Worm (Caenorhabditis elegans) whole organism, L4 larva: ENCODE results near the gene tre-4.
A peak's percentile ranks its signal among the peaks of the same experiment; 100 is the strongest.
"Not testable (repeated sequence)": the region's sequence is repeated elsewhere in the genome, so short reads cannot be mapped to it uniquely, and the experiment has no call there.

Experiments used
- F10B5.3 ChIP-seq: sonication (generic microtip); optimal IDR thresholded peaks from 2 replicates; lab custom pipeline; 2016; ENCODE audit warnings: mild to moderate bottlenecking, missing genetic modification characterization, missing compliant biosample characterization
- F37D6.2 ChIP-seq: sonication (generic microtip); optimal IDR thresholded peaks from 2 replicates; lab custom pipeline; 2016; ENCODE audit warnings: mild to moderate bottlenecking, missing genetic modification characterization, missing compliant biosample characterization
- ZK337.2 ChIP-seq: fragments of 200-800 bp; sonication (Bioruptor generic); IDR thresholded peaks from 2 replicates; pipeline ENCODE4 v1.3.6; 2022; ENCODE audit warnings: missing genetic modification reagents, missing genetic modification characterization, missing compliant biosample characterization
- aha-1 ChIP-seq: fragments of 150-350 bp; peaks from one replicate; lab custom pipeline; 2014; ENCODE audit warnings: missing biosample characterization, missing genetic modification characterization
- aly-2 ChIP-seq: sonication (generic microtip); optimal IDR thresholded peaks from 2 replicates; lab custom pipeline; 2018; ENCODE audit warnings: missing biosample characterization, missing genetic modification characterization
- attf-4 ChIP-seq: sonication (generic microtip); optimal IDR thresholded peaks from 3 replicates; lab custom pipeline; 2017; ENCODE audit warnings: missing biosample characterization, missing genetic modification characterization
- ceh-44 ChIP-seq: fragments of 200-800 bp; sonication (Bioruptor generic); IDR thresholded peaks from 2 replicates; pipeline ENCODE4 v1.3.6; 2022; ENCODE audit warnings: missing genetic modification reagents, missing genetic modification characterization, missing compliant biosample characterization
- daf-12 ChIP-seq: fragments of 150-350 bp; optimal IDR thresholded peaks from 2 replicates; lab custom pipeline; 2014; ENCODE audit warnings: missing biosample characterization, missing genetic modification reagents, missing genetic modification characterization
- daf-16 ChIP-seq, 3 experiments: sonication (generic microtip); optimal IDR thresholded peaks; 2 replicates each; lab custom pipeline; 2016 to 2017; ENCODE audit warnings: missing genetic modification characterization in 3 of 3, missing genetic modification reagents in 3 of 3, mild to moderate bottlenecking in 2 of 3, missing compliant biosample characterization in 2 of 3, missing biosample characterization in 1 of 3, moderate library complexity in 1 of 3
- egl-43 ChIP-seq: fragments of 200-800 bp; sonication (Bioruptor generic); IDR thresholded peaks from 2 replicates; pipeline ENCODE4 v1.3.6; 2022; ENCODE audit warnings: missing genetic modification reagents, missing genetic modification characterization, missing compliant biosample characterization
- fos-1 ChIP-seq: fragments of 150-350 bp; optimal IDR thresholded peaks from 2 replicates; lab custom pipeline; 2014; ENCODE audit warnings: missing biosample characterization, missing genetic modification characterization
- hif-1 ChIP-seq, 2 experiments: sonication (generic microtip); optimal IDR thresholded peaks; 2 replicates each; lab custom pipeline; 2016 to 2017; ENCODE audit warnings: missing compliant biosample characterization in 2 of 2, missing genetic modification characterization in 2 of 2, missing genetic modification reagents in 2 of 2, missing genotype in 2 of 2, mild to moderate bottlenecking in 1 of 2
- lin-15B ChIP-seq: fragments of 150-350 bp; sonication (generic microtip); optimal IDR thresholded peaks from 3 replicates; lab custom pipeline; 2014; ENCODE audit warnings: missing biosample characterization, missing genetic modification characterization
- lir-3 ChIP-seq: sonication (generic microtip); optimal IDR thresholded peaks from 2 replicates; lab custom pipeline; 2016; ENCODE audit warnings: mild to moderate bottlenecking, missing genetic modification characterization, missing compliant biosample characterization
- mdl-1 ChIP-seq, 2 experiments: fragments of 150-350 bp in 1 of 2; sonication (generic microtip) in 1 of 2; optimal IDR thresholded peaks; 2 replicates each; lab custom pipeline; 2014 to 2017; ENCODE audit warnings: missing biosample characterization in 2 of 2, missing genetic modification characterization in 2 of 2
- mxl-3 ChIP-seq: fragments of 200-800 bp; sonication (Bioruptor generic); optimal IDR thresholded peaks from 2 replicates; lab custom pipeline; 2018; ENCODE audit warnings: mild to moderate bottlenecking, missing genetic modification characterization, missing compliant biosample characterization
- nhr-10 ChIP-seq: fragments of 150-350 bp; optimal IDR thresholded peaks from 2 replicates; lab custom pipeline; 2014; ENCODE audit warnings: missing biosample characterization, missing genetic modification characterization
- nhr-11 ChIP-seq: fragments of 150-350 bp; optimal IDR thresholded peaks from 2 replicates; lab custom pipeline; 2014; ENCODE audit warnings: missing biosample characterization, missing genetic modification characterization
- nhr-111 ChIP-seq: fragments of 200-800 bp; sonication (Bioruptor generic); optimal IDR thresholded peaks from 2 replicates; lab custom pipeline; 2018; ENCODE audit warnings: mild to moderate bottlenecking, missing genetic modification characterization, missing compliant biosample characterization
- nhr-25 ChIP-seq: sonication (generic microtip); optimal IDR thresholded peaks from 2 replicates; lab custom pipeline; 2017; ENCODE audit warnings: missing genetic modification characterization, mild to moderate bottlenecking, missing compliant biosample characterization, antibody characterized with exemption, moderate library complexity, borderline replicate concordance; ENCODE audit not compliant: insufficient read depth
- nhr-48 ChIP-seq: sonication (generic microtip); optimal IDR thresholded peaks from 2 replicates; lab custom pipeline; 2016; ENCODE audit warnings: mild to moderate bottlenecking, missing genetic modification characterization, missing compliant biosample characterization
- php-3 ChIP-seq: fragments of 200-800 bp; sonication (Bioruptor generic); IDR thresholded peaks from 2 replicates; pipeline ENCODE4 v1.3.6; 2022; ENCODE audit warnings: missing genetic modification reagents, missing genetic modification characterization, missing compliant biosample characterization
- rbr-2 ChIP-seq: sonication (generic microtip); optimal IDR thresholded peaks from 2 replicates; lab custom pipeline; 2016; ENCODE audit warnings: missing genotype, missing genetic modification characterization, missing compliant biosample characterization
- snpc-4 ChIP-seq: fragments of 150-350 bp; optimal IDR thresholded peaks from 2 replicates; lab custom pipeline; 2014; ENCODE audit warnings: missing biosample characterization, missing genetic modification characterization
- spr-1 ChIP-seq: sonication (generic microtip); optimal IDR thresholded peaks from 2 replicates; lab custom pipeline; 2016; ENCODE audit warnings: mild to moderate bottlenecking, missing genetic modification characterization, missing compliant biosample characterization
- zfp-2 ChIP-seq: sonication (generic microtip); optimal IDR thresholded peaks from 2 replicates; lab custom pipeline; 2016; ENCODE audit warnings: mild to moderate bottlenecking, missing genetic modification characterization, missing compliant biosample characterization
- ztf-11 ChIP-seq: fragments of 150-350 bp; optimal IDR thresholded peaks from 2 replicates; lab custom pipeline; 2014; ENCODE audit warnings: missing biosample characterization, missing genetic modification characterization
- ztf-7 ChIP-seq: fragments of 150-350 bp; optimal IDR thresholded peaks from 2 replicates; lab custom pipeline; 2014; ENCODE audit warnings: missing biosample characterization, missing genetic modification characterization

The tre-4 gene

DNA sequence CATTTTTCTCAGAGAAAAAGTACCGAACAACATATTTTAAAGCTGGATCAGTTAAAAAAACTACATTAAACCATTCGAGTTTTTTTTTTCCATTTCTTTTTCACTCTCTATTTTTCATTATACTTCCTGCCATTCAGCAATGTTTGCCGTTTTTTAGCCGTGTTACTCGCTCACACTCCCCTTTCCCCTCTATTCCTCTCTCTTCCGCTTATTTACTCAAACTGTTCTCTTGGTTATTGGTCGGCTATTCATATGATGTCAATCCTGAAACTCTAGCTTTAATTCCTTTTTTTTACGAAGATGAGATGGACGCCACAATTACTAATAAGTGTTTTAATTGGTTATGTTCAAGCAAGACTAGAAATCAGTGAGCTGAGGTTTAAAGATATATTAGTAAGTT lies at the start of gene tre-4:
tre-4 (plus strand) TSS at position 301 of the 400 bp plus-strand sequence.
- TF ChIP-seq nhr-11 (tag; lab: Kevin White, UChicago) (no peak), daf-12 (tag; lab: Kevin White, UChicago) (no peak), zfp-2 (tag; lab: Kevin White, UChicago) (no peak), ztf-11 (tag; lab: Kevin White, UChicago) (no peak), lin-15B (tag; lab: Kevin White, UChicago) (no peak), nhr-48 (tag; lab: Kevin White, UChicago) (no peak), rbr-2 (tag; lab: Kevin White, UChicago) (no peak), F37D6.2 (tag; lab: Kevin White, UChicago) (no peak), nhr-10 (tag; lab: Kevin White, UChicago) (no peak), egl-43 (GFP tag; lab: Robert Waterston, UW) (no peak), lir-3 (tag; lab: Kevin White, UChicago) (no peak), snpc-4 (no peak), F10B5.3 (tag; lab: Kevin White, UChicago) (no peak), nhr-111 (GFP tag; lab: Kevin White, UChicago) (no peak), spr-1 (tag; lab: Kevin White, UChicago) (no peak), fos-1 (tag; lab: Kevin White, UChicago) (no peak), attf-4 (tag; lab: Kevin White, UChicago) (no peak)

DNA sequence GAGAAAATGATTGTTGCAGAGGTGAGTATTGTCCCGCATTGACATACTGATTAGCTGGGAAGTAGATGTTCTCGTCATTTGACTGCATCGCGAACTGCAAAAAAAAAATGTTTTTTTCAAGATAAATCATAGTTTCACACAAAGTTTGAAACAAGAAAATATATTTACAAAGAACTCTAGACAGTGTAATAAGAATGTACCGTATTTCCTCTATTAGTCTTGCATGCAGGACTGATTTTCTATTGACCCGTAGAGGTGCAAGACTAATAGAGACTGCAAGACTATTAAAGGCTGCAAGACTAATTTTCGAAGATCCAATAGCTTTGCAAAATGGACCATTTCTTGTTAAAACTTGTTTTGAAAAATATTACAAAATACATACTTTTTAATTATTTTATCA lies 48.6 kb upstream of the tre-4 start, which contains the start of gene fkh-3:
fkh-3 (minus strand) TSS at position 101 of the 400 bp plus-strand sequence.
- TF ChIP-seq nhr-25 (tag; lab: Kevin White, UChicago) = no peak
- no peak for TF ChIP-seq ZK337.2 (GFP tag; lab: Robert Waterston, UW)
- TF ChIP-seq aha-1 (tag; lab: Kevin White, UChicago) = peak; percentile 27
- no peak for TF ChIP-seq ceh-44 (GFP tag; lab: Robert Waterston, UW)

ce11 chrX:13428755-13429154 lies 43.2 kb upstream of the tre-4 start, which contains the start of gene fkh-4:
Gene fkh-4 (minus strand): TSS chrX:13428855.
- not testable (repeated sequence) for TF ChIP-seq php-3 (GFP tag; lab: Robert Waterston, UW); nhr-48 (tag; lab: Kevin White, UChicago); mdl-1 (tag; optimal IDR thresholded peaks at IDR 0.05; lab: Kevin White, UChicago)
- TF ChIP-seq, all 104 proteins: peak for 0; not testable (repeated sequence) for 104

ce11 chrX:13431388-13431787 lies 40.6 kb upstream of the tre-4 start, which contains the start of gene C29F7.10:
Gene C29F7.10 (minus strand): TSS chrX:13431488.
- not testable (repeated sequence) for TF ChIP-seq ztf-7 (tag; lab: Kevin White, UChicago); nhr-25 (tag; lab: Kevin White, UChicago); hif-1 (tag; optimal IDR thresholded peaks at IDR 0.05; lab: Kevin White, UChicago)

DNA sequence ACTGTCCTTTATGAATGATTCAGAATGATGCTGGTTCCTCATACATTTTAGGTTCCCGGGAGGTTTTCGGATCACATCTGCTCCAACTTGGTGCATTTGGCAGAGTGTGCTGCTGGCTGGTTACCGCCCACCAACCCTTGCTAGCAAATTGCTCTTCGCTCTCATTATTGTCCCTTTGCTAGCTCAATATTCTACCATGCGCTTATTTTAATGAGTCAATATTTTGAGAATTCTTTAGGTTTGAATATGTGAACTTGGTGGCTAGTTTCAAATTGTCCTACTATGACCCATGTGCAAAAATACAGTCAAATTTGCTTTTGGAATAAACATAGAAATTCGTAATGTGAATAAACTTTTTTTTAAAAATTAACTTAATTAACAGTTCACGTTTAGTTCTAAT lies 36.8 kb upstream of the tre-4 start:
- TF ChIP-seq aly-2 (no peak), mxl-3 (GFP tag; lab: Kevin White, UChicago) (no peak)

- TF ChIP-seq daf-16 (GFP tag; optimal IDR thresholded peaks at IDR 0.05; lab: Kevin White, UChicago) = no peak
- peak; percentile 0 for TF ChIP-seq daf-16 (tag; optimal IDR thresholded peaks at IDR 0.05; lab: Kevin White, UChicago)
- 0 out of 2 replicates have a peak, but pooled peaks have one; percentile 2 for TF ChIP-seq ZK337.2 (GFP tag; lab: Robert Waterston, UW)
- TF ChIP-seq aly-2 = no peak
Measured at ce11 chrX:13435790-13436472, 36.0 kb upstream of the tre-4 start, which contains the start of gene jmjd-3.3. Gene jmjd-3.3 (plus strand): TSS chrX:13436422.
